Worm (Caenorhabditis elegans) whole organism, mixed stage, embryonic: ENCODE measurements around the gene C18G1.1.

Experiments used
- M03D4.4 ChIP-seq: sonication (generic microtip); optimal IDR thresholded peaks from 2 replicates; lab custom pipeline; 2017; ENCODE audit warnings: mild to moderate bottlenecking, missing genetic modification characterization, missing compliant biosample characterization
- bed-3 ChIP-seq: fragments of 200-800 bp; sonication (Bioruptor generic); optimal IDR thresholded peaks from 3 replicates; lab custom pipeline; 2018; ENCODE audit warnings: mild to moderate bottlenecking, missing genetic modification characterization, moderate library complexity, missing compliant biosample characterization
- blmp-1 ChIP-seq: fragments of 150-350 bp; optimal IDR thresholded peaks from 2 replicates; lab custom pipeline; 2014; ENCODE audit warnings: missing biosample characterization, missing genetic modification characterization
- ceh-39 ChIP-seq: fragments of 150-350 bp; optimal IDR thresholded peaks from 2 replicates; lab custom pipeline; 2014; ENCODE audit warnings: missing biosample characterization, missing genetic modification characterization
- ceh-43 ChIP-seq: fragments of 200-800 bp; sonication (Bioruptor generic); optimal IDR thresholded peaks from 2 replicates; lab custom pipeline; 2018; ENCODE audit warnings: mild to moderate bottlenecking, missing genetic modification characterization, moderate library complexity, missing compliant biosample characterization
- ceh-83 ChIP-seq: fragments of 200-800 bp; sonication (Bioruptor generic); optimal IDR thresholded peaks from 2 replicates; lab custom pipeline; 2018; ENCODE audit warnings: mild to moderate bottlenecking, missing genetic modification characterization, missing compliant biosample characterization
- ces-1 ChIP-seq: fragments of 150-350 bp; optimal IDR thresholded peaks from 2 replicates; lab custom pipeline; 2014; ENCODE audit warnings: missing biosample characterization, missing genetic modification reagents, missing genetic modification characterization
- cnd-1 ChIP-seq: fragments of 200-800 bp; sonication (Bioruptor generic); optimal IDR thresholded peaks from 2 replicates; lab custom pipeline; 2018; ENCODE audit warnings: mild to moderate bottlenecking, missing genetic modification characterization, missing compliant biosample characterization
- drap-1 ChIP-seq: fragments of 200-800 bp; sonication (Bioruptor generic); optimal IDR thresholded peaks from 3 replicates; lab custom pipeline; 2018; ENCODE audit warnings: mild to moderate bottlenecking, missing genetic modification characterization, missing compliant biosample characterization
- elt-1 ChIP-seq: sonication (generic microtip); optimal IDR thresholded peaks from 2 replicates; lab custom pipeline; 2017; ENCODE audit warnings: missing genetic modification characterization, mild to moderate bottlenecking, missing compliant biosample characterization, antibody characterized with exemption, moderate library complexity, borderline replicate concordance; ENCODE audit not compliant: insufficient read depth
- elt-3 ChIP-seq: fragments of 150-350 bp; optimal IDR thresholded peaks from 2 replicates; lab custom pipeline; 2014; ENCODE audit warnings: missing biosample characterization, missing genetic modification characterization
- flh-1 ChIP-seq: fragments of 200-800 bp; sonication (Bioruptor generic); optimal IDR thresholded peaks from 2 replicates; lab custom pipeline; 2018; ENCODE audit warnings: mild to moderate bottlenecking, missing genetic modification characterization, moderate library complexity, missing compliant biosample characterization
- ham-2 ChIP-seq: fragments of 200-800 bp; sonication (Bioruptor generic); optimal IDR thresholded peaks from 2 replicates; lab custom pipeline; 2018; ENCODE audit warnings: mild to moderate bottlenecking, missing genetic modification characterization, missing compliant biosample characterization
- hlh-1 ChIP-seq: fragments of 150-350 bp; optimal IDR thresholded peaks from 2 replicates; lab custom pipeline; 2014; ENCODE audit warnings: missing biosample characterization, missing genetic modification reagents, missing genetic modification characterization
- lin-13 ChIP-seq: fragments of 150-350 bp; optimal IDR thresholded peaks from 2 replicates; lab custom pipeline; 2014; ENCODE audit warnings: missing biosample characterization, missing genetic modification characterization
- lin-32 ChIP-seq: fragments of 200-800 bp; sonication (Bioruptor generic); optimal IDR thresholded peaks from 2 replicates; lab custom pipeline; 2018; ENCODE audit warnings: mild to moderate bottlenecking, missing genetic modification characterization, missing compliant biosample characterization
- lsy-2 ChIP-seq: fragments of 150-350 bp; optimal IDR thresholded peaks from 2 replicates; lab custom pipeline; 2014; ENCODE audit warnings: missing biosample characterization, missing genetic modification characterization
- mab-5 ChIP-seq: fragments of 150-350 bp; optimal IDR thresholded peaks from 2 replicates; lab custom pipeline; 2014; ENCODE audit warnings: missing biosample characterization, missing genetic modification characterization
- mep-1 ChIP-seq: fragments of 150-350 bp; optimal IDR thresholded peaks from 2 replicates; lab custom pipeline; 2017; ENCODE audit warnings: missing biosample characterization, missing genetic modification reagents, missing genetic modification characterization, inconsistent platforms
- mls-2 ChIP-seq: sonication (generic microtip); optimal IDR thresholded peaks from 2 replicates; lab custom pipeline; 2016; ENCODE audit warnings: mild to moderate bottlenecking, missing genetic modification characterization, moderate library complexity, missing compliant biosample characterization
- nhr-12 ChIP-seq: fragments of 150-350 bp; optimal IDR thresholded peaks from 2 replicates; lab custom pipeline; 2014; ENCODE audit warnings: missing biosample characterization, missing genetic modification characterization
- nhr-2 ChIP-seq: fragments of 150-350 bp; optimal IDR thresholded peaks from 2 replicates; lab custom pipeline; 2014; ENCODE audit warnings: missing biosample characterization, missing genetic modification characterization
- nhr-237 ChIP-seq: fragments of 150-350 bp; optimal IDR thresholded peaks from 2 replicates; lab custom pipeline; 2014; ENCODE audit warnings: missing biosample characterization, missing genetic modification characterization
- nhr-28 ChIP-seq: fragments of 150-350 bp; optimal IDR thresholded peaks from 2 replicates; lab custom pipeline; 2014; ENCODE audit warnings: missing biosample characterization, missing genetic modification characterization
- nhr-76 ChIP-seq: sonication (generic microtip); optimal IDR thresholded peaks from 2 replicates; lab custom pipeline; 2017; ENCODE audit warnings: missing biosample characterization, missing genetic modification characterization
- pha-4 ChIP-seq: fragments of 150-350 bp; optimal IDR thresholded peaks from 2 replicates; lab custom pipeline; 2018; ENCODE audit warnings: missing biosample characterization, missing genetic modification reagents, missing genetic modification characterization
- sem-2 ChIP-seq: fragments of 200-800 bp; sonication (Bioruptor generic); optimal IDR thresholded peaks from 2 replicates; lab custom pipeline; 2018; ENCODE audit warnings: mild to moderate bottlenecking, missing genetic modification characterization, missing compliant biosample characterization
- snpc-4 ChIP-seq: fragments of 150-350 bp; optimal IDR thresholded peaks from 2 replicates; lab custom pipeline; 2014; ENCODE audit warnings: missing biosample characterization, missing genetic modification characterization
- sptf-1 ChIP-seq: sonication (generic microtip); optimal IDR thresholded peaks from 2 replicates; lab custom pipeline; 2017; ENCODE audit warnings: mild to moderate bottlenecking, missing genetic modification characterization, moderate library complexity, missing compliant biosample characterization
- tbx-8 ChIP-seq: fragments of 200-800 bp; sonication (Bioruptor generic); optimal IDR thresholded peaks from 2 replicates; lab custom pipeline; 2018; ENCODE audit warnings: mild to moderate bottlenecking, missing genetic modification characterization, moderate library complexity, missing compliant biosample characterization
- unc-120 ChIP-seq: sonication (generic microtip); optimal IDR thresholded peaks from 2 replicates; lab custom pipeline; 2017; ENCODE audit warnings: missing genetic modification characterization, missing compliant biosample characterization; ENCODE audit not compliant: poor library complexity, severe bottlenecking
- unc-39 ChIP-seq: fragments of 150-350 bp; optimal IDR thresholded peaks from 2 replicates; lab custom pipeline; 2014; ENCODE audit warnings: missing biosample characterization, missing genetic modification characterization
- unc-62 ChIP-seq: fragments of 150-350 bp; optimal IDR thresholded peaks from 2 replicates; lab custom pipeline; 2014; ENCODE audit warnings: missing biosample characterization, missing genetic modification reagents, missing genetic modification characterization
- zip-8 ChIP-seq: fragments of 150-350 bp; optimal IDR thresholded peaks from 2 replicates; lab custom pipeline; 2014; ENCODE audit warnings: missing biosample characterization, missing genetic modification characterization
- ztf-11 ChIP-seq: fragments of 150-350 bp; optimal IDR thresholded peaks from 2 replicates; lab custom pipeline; 2014; ENCODE audit warnings: missing biosample characterization, missing genetic modification characterization

Gene C18G1.1

ce11 chrV:4805847-4806246 lies 28.1 kb downstream of the C18G1.1 start, which contains the start of gene R02F11.3:
R02F11.3 (minus strand) TSS chrV:4805947.
- TF ChIP-seq ztf-11 (tag; lab: Kevin White, UChicago) (no peak), mls-2 (tag; lab: Kevin White, UChicago) (no peak), mab-5 (no peak), nhr-2 (tag; lab: Kevin White, UChicago) (no peak), cnd-1 (tag; lab: Kevin White, UChicago) (no peak), nhr-76 (tag; lab: Kevin White, UChicago) (no peak), nhr-12 (tag; lab: Kevin White, UChicago) (no peak), sptf-1 (tag; lab: Kevin White, UChicago) (no peak), unc-39 (no peak), pha-4 (tag; lab: Kevin White, UChicago) (no peak), lsy-2 (no peak), tbx-8 (no peak), snpc-4 (tag; lab: Kevin White, UChicago) (no peak), M03D4.4 (tag; lab: Kevin White, UChicago) (no peak), ham-2 (GFP tag; lab: Kevin White, UChicago) (no peak), hlh-1 (tag; lab: Kevin White, UChicago) (no peak), unc-120 (tag; lab: Kevin White, UChicago) (no peak), unc-62 (GFP tag; lab: Kevin White, UChicago) (no peak)

- TF ChIP-seq blmp-1 (tag; lab: Kevin White, UChicago), result no peak
- no peak for TF ChIP-seq nhr-76 (tag; lab: Kevin White, UChicago)
- TF ChIP-seq ces-1 (GFP tag; lab: Kevin White, UChicago), result no peak
- no peak for TF ChIP-seq flh-1 (GFP tag; lab: Kevin White, UChicago)
- no peak for TF ChIP-seq ceh-43 (GFP tag; lab: Kevin White, UChicago)
- TF ChIP-seq snpc-4 (tag; lab: Kevin White, UChicago), result no peak
- no peak for TF ChIP-seq mep-1 (tag; lab: Kevin White, UChicago)
- no peak for TF ChIP-seq pha-4 (tag; lab: Kevin White, UChicago)
These were observed 29.1 kb downstream of the C18G1.1 start for ce11 chrV:4806859-4807258.

- TF ChIP-seq bed-3 (GFP tag; lab: Kevin White, UChicago), result no peak
- peak; percentile 70 for TF ChIP-seq mep-1 (tag; lab: Kevin White, UChicago)
- TF ChIP-seq ztf-11 (tag; lab: Kevin White, UChicago), result no peak
- TF ChIP-seq blmp-1 (tag; lab: Kevin White, UChicago), result no peak
- TF ChIP-seq ces-1 (GFP tag; lab: Kevin White, UChicago), result peak; percentile 9
- TF ChIP-seq mls-2 (tag; lab: Kevin White, UChicago), result peak; percentile 25
- TF ChIP-seq zip-8 (tag; lab: Kevin White, UChicago), result no peak
- TF ChIP-seq M03D4.4 (tag; lab: Kevin White, UChicago), result peak; percentile 51
- TF ChIP-seq tbx-8, result no peak
- peak; percentile 89 for TF ChIP-seq hlh-1 (tag; lab: Kevin White, UChicago)
- no peak for TF ChIP-seq nhr-237
- no peak for TF ChIP-seq nhr-12 (tag; lab: Kevin White, UChicago)
- TF ChIP-seq lin-32 (GFP tag; lab: Kevin White, UChicago), result no peak
- no peak for TF ChIP-seq ceh-83
- no peak for TF ChIP-seq elt-1 (tag; lab: Kevin White, UChicago)
- peak; percentile 40 for TF ChIP-seq lsy-2
- TF ChIP-seq nhr-28 (tag; lab: Kevin White, UChicago), result no peak
- TF ChIP-seq nhr-76 (tag; lab: Kevin White, UChicago), result no peak
- no peak for TF ChIP-seq sem-2
- TF ChIP-seq ham-2 (GFP tag; lab: Kevin White, UChicago), result no peak
- TF ChIP-seq cnd-1 (tag; lab: Kevin White, UChicago), result peak; percentile 35
- no peak for TF ChIP-seq mab-5
- peak; percentile 19 for TF ChIP-seq unc-120 (tag; lab: Kevin White, UChicago)
- no peak for TF ChIP-seq sptf-1 (tag; lab: Kevin White, UChicago)
- peak; percentile 56 for TF ChIP-seq lin-13 (tag; lab: Kevin White, UChicago)
- TF ChIP-seq unc-62 (GFP tag; lab: Kevin White, UChicago), result no peak
- TF ChIP-seq drap-1 (GFP tag; lab: Kevin White, UChicago), result peak; percentile 50
- TF ChIP-seq ceh-43 (GFP tag; lab: Kevin White, UChicago), result no peak
- no peak for TF ChIP-seq unc-39
- peak; percentile 17 for TF ChIP-seq pha-4 (tag; lab: Kevin White, UChicago)
- no peak for TF ChIP-seq elt-3 (tag; lab: Kevin White, UChicago)
- TF ChIP-seq nhr-2 (tag; lab: Kevin White, UChicago), result no peak
- TF ChIP-seq flh-1 (GFP tag; lab: Kevin White, UChicago), result no peak
- TF ChIP-seq snpc-4 (tag; lab: Kevin White, UChicago), result no peak
- TF ChIP-seq ceh-39 (tag; lab: Kevin White, UChicago), result no peak
These were observed 32.9 kb downstream of the C18G1.1 start for ce11 chrV:4810653-4811052.
